Fruit fly (Drosophila melanogaster): ENCODE data around the gene CG34007.

The CG34007 gene

DNA sequence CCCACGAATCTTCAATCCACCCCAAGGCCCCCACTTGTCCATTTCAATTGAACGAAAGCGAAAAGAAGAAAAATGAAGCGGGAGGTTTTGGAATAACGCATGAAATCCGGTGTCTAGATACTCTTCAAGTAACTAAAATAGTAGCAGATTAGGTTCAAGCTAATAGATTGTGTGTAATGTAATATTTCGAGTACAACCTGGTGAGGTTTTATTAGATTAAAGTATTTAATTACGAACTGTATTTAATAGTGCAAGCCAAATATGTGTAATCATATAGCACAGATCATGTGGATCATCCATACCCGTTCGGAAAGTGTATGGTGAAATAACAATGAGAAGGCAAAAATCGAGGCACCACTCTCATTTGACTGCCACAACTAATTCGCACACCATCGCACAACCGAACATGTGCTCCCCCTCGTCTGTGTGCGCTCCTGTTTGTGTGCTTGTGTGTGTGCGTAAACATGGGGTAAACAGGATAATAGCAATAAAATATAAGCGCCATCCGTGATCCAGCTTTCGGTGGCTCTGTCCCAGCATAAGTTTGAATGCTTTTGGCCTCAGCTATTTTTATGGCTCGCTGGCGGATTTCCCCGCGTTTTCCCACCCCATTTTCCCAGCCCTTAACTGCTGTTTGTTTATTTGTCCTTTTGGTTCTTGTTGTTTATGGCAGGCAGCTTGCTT, 44.5 kb downstream of the CG34007 start (continued):
- peak; percentile 67 for TF ChIP-seq lab (GFP tag; optimal IDR thresholded peaks at IDR 0.05)
- TF ChIP-seq gro (GFP tag; optimal IDR thresholded peaks at IDR 0.05) = no peak
- TF ChIP-seq pzg (GFP tag; optimal IDR thresholded peaks at IDR 0.05) = no peak
- peak; percentile 50 for TF ChIP-seq CG1603 (tag; optimal IDR thresholded peaks at IDR 0.05)
- no peak for TF ChIP-seq CG13775 (GFP tag; optimal IDR thresholded peaks at IDR 0.05)
- no peak for TF ChIP-seq zfh1 (GFP tag; IDR thresholded peaks at IDR 0.05)
- peak; percentile 39 for TF ChIP-seq phol (tag; optimal IDR thresholded peaks at IDR 0.05)
- TF ChIP-seq CG6854 (GFP tag; optimal IDR thresholded peaks at IDR 0.05) = no peak
- peak; percentile 10 for TF ChIP-seq CG1529 (GFP tag; optimal IDR thresholded peaks at IDR 0.05)
- TF ChIP-seq peb (GFP tag; IDR thresholded peaks at IDR 0.05) = no peak
- no peak for TF ChIP-seq usp (GFP tag; optimal IDR thresholded peaks at IDR 0.05)
- no peak for TF ChIP-seq gcm2 (GFP tag; optimal IDR thresholded peaks at IDR 0.05)
- TF ChIP-seq Taf1 (GFP tag; IDR thresholded peaks at IDR 0.05) = no peak
- TF ChIP-seq crol (GFP tag; IDR thresholded peaks at IDR 0.05) = no peak
- no peak for TF ChIP-seq HLHmδ (GFP tag; optimal IDR thresholded peaks at IDR 0.05)
- TF ChIP-seq gcm (GFP tag; optimal IDR thresholded peaks at IDR 0.05) = no peak
- no peak for TF ChIP-seq CG8089 (GFP tag; optimal IDR thresholded peaks at IDR 0.05)
- TF ChIP-seq CG8478 (optimal IDR thresholded peaks at IDR 0.05) = no peak
- no peak for TF ChIP-seq sim (GFP tag; IDR thresholded peaks at IDR 0.05)
- no peak for TF ChIP-seq ftz-f1 (GFP tag; optimal IDR thresholded peaks at IDR 0.05)
- TF ChIP-seq ab (GFP tag; optimal IDR thresholded peaks at IDR 0.05) = no peak
- TF ChIP-seq CG3995 (GFP tag; optimal IDR thresholded peaks at IDR 0.05) = no peak
- TF ChIP-seq her (GFP tag; optimal IDR thresholded peaks at IDR 0.05) = no peak
- TF ChIP-seq CG12391 (tag; optimal IDR thresholded peaks at IDR 0.05) = peak; percentile 29
- peak; percentile 34; the same call in 1 of the 2 replicates for TF ChIP-seq vvl (GFP tag; IDR thresholded peaks at IDR 0.05)
- no peak for TF ChIP-seq Dref (GFP tag; IDR thresholded peaks at IDR 0.05)
- no peak for TF ChIP-seq ase (GFP tag; IDR thresholded peaks at IDR 0.05)
- TF ChIP-seq gce (GFP tag; IDR thresholded peaks at IDR 0.05) = no peak
- TF ChIP-seq PHDP (tag; optimal IDR thresholded peaks at IDR 0.05) = peak; percentile 50
- TF ChIP-seq CG10366 (GFP tag; IDR thresholded peaks at IDR 0.05) = no peak; the same call in 1 of the 2 replicates
- TF ChIP-seq pnt (GFP tag; optimal IDR thresholded peaks at IDR 0.05) = peak; percentile 25
- TF ChIP-seq dmrt11E (tag; optimal IDR thresholded peaks at IDR 0.05) = no peak
- peak; percentile 66 for TF ChIP-seq CG2678 (tag; optimal IDR thresholded peaks at IDR 0.05)
- no peak for TF ChIP-seq lbe (GFP tag; optimal IDR thresholded peaks at IDR 0.05)
- no peak for TF ChIP-seq CG17328 (GFP tag; IDR thresholded peaks at IDR 0.05)
- no peak for TF ChIP-seq Six4 (GFP tag; optimal IDR thresholded peaks at IDR 0.05)
- no peak for TF ChIP-seq Dll (GFP tag; IDR thresholded peaks at IDR 0.05; ENCODE audit: partially characterized antibody)
- no peak for TF ChIP-seq HmgZ (tag; optimal IDR thresholded peaks at IDR 0.05)
- no peak for TF ChIP-seq sr (GFP tag; IDR thresholded peaks at IDR 0.05)
- no peak for TF ChIP-seq CG10979 (tag; optimal IDR thresholded peaks at IDR 0.05)
- no peak for TF ChIP-seq oc (tag; optimal IDR thresholded peaks at IDR 0.05)
- TF ChIP-seq Jarid2 (GFP tag; optimal IDR thresholded peaks at IDR 0.05) = no peak
- TF ChIP-seq Drgx (GFP tag; IDR thresholded peaks at IDR 0.05) = no peak
- no peak for TF ChIP-seq CG15073 (GFP tag; optimal IDR thresholded peaks at IDR 0.05)
- no peak for TF ChIP-seq Dad (GFP tag; optimal IDR thresholded peaks at IDR 0.05)
- no peak for TF ChIP-seq nerfin-1 (tag; optimal IDR thresholded peaks at IDR 0.05)
- TF ChIP-seq CG5180 (GFP tag; optimal IDR thresholded peaks at IDR 0.05) = no peak
- TF ChIP-seq aop (GFP tag; IDR thresholded peaks at IDR 0.05) = no peak
- TF ChIP-seq rib (GFP tag; IDR thresholded peaks at IDR 0.05) = no peak
- no peak for TF ChIP-seq Lim3 (GFP tag; IDR thresholded peaks at IDR 0.05)
- TF ChIP-seq CG13894 (tag; optimal IDR thresholded peaks at IDR 0.05) = no peak
- no peak for TF ChIP-seq croc (GFP tag; conservative IDR thresholded peaks at IDR 0.05)

Data from whole organism, embryonic.